Fruit fly (Drosophila melanogaster): ENCODE results near the gene CG5641.

Gene CG5641

dm6 chr3R:12450713-12451259, 21.7 kb upstream of the CG5641 start:
- TF ChIP-seq OdsH (GFP tag; optimal IDR thresholded peaks at IDR 0.05) (no peak), Smox (GFP tag; optimal IDR thresholded peaks at IDR 0.05) (no peak), Eip93F (GFP tag; optimal IDR thresholded peaks at IDR 0.05) (peak; percentile 47), vri (GFP tag; optimal IDR thresholded peaks at IDR 0.05) (peak; percentile 81), cyc (GFP tag; optimal IDR thresholded peaks at IDR 0.05) (no peak), Eip78C (GFP tag) (peak; percentile 37), CG6854 (GFP tag; optimal IDR thresholded peaks at IDR 0.05) (no peak)

DNA sequence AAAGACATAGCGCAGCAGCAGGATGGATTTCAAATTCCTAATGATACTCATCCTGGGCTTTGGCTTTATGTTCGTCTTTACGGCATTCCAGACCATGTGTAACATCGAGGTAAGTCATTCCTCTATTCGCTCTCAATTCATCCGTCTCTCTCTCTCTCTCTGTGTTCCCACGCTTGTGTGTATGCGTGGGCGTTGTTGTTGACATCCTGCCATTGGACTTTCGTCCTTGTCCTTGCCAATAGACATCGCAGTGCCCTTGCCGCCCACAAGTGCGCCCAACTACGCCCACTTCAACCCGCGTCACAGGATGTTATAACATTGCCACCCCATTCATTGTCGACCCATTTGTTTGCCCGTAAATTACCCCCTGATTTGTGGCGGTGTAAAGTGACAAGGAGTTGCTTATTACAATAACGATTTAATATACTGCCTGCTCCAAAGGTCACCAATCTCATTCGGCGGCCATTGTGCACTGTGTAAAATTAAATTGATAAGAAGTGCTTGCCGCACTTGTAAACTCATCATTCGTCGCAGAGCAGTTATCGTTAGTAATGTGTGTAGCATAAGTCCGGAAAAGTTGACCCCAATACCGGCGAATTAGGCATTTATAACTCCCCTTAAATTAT, 20.6 kb upstream of the CG5641 start:
- TF ChIP-seq net (GFP tag; optimal IDR thresholded peaks at IDR 0.05) (peak; percentile 8), CG6854 (GFP tag; optimal IDR thresholded peaks at IDR 0.05) (peak; percentile 2), fd85E (GFP tag; optimal IDR thresholded peaks at IDR 0.05) (no peak), CG3919 (GFP tag; optimal IDR thresholded peaks at IDR 0.05) (peak; percentile 21), CG10669 (GFP tag; optimal IDR thresholded peaks at IDR 0.05) (peak; percentile 20), fd59A (GFP tag; optimal IDR thresholded peaks at IDR 0.05) (no peak), CG9139 (GFP tag; optimal IDR thresholded peaks at IDR 0.05) (peak; percentile 6), dac (GFP tag; optimal IDR thresholded peaks at IDR 0.05) (no peak), spab (GFP tag; optimal IDR thresholded peaks at IDR 0.05) (peak; percentile 1), CG6792 (GFP tag; optimal IDR thresholded peaks at IDR 0.05) (no peak), svp (GFP tag) (peak; percentile 94), ss (GFP tag; optimal IDR thresholded peaks at IDR 0.05) (peak in 1 of 2 experiments; percentile 44), acj6 (GFP tag; optimal IDR thresholded peaks at IDR 0.05) (no peak), Sox14 (GFP tag; optimal IDR thresholded peaks at IDR 0.05) (peak; percentile 21), Eip78C (GFP tag) (peak; percentile 52)

dm6 chr3R:12448889-12449314, 19.8 kb upstream of the CG5641 start, which contains the start of gene CG18549:
TSS of gene CG18549 (plus strand) at chr3R:12449296.
- TF ChIP-seq lz (GFP tag; optimal IDR thresholded peaks at IDR 0.05) (peak; percentile 100), dsx (GFP tag; optimal IDR thresholded peaks at IDR 0.05; ENCODE audit: poor library complexity, severe bottlenecking) (peak; percentile 100), Smox (GFP tag; optimal IDR thresholded peaks at IDR 0.05) (peak; percentile 100), net (GFP tag; optimal IDR thresholded peaks at IDR 0.05) (peak; percentile 100), CG8319 (GFP tag; optimal IDR thresholded peaks at IDR 0.05) (peak; percentile 99), Hr4 (GFP tag; optimal IDR thresholded peaks at IDR 0.05) (peak; percentile 100), Sox15 (GFP tag; optimal IDR thresholded peaks at IDR 0.05) (peak; percentile 99), Blimp-1 (GFP tag; optimal IDR thresholded peaks at IDR 0.05) (peak; percentile 99), Met (GFP tag; optimal IDR thresholded peaks at IDR 0.05) (peak; percentile 100), cyc (GFP tag; optimal IDR thresholded peaks at IDR 0.05) (peak; percentile 100), ss (GFP tag; optimal IDR thresholded peaks at IDR 0.05) (peak; percentile 100), CG3919 (GFP tag; optimal IDR thresholded peaks at IDR 0.05) (peak; percentile 100), Hr38 (GFP tag; optimal IDR thresholded peaks at IDR 0.05) (peak; percentile 97), esn (GFP tag; optimal IDR thresholded peaks at IDR 0.05) (peak; percentile 100), CG11902 (GFP tag; optimal IDR thresholded peaks at IDR 0.05) (peak; percentile 99), Eip75B (GFP tag; optimal IDR thresholded peaks at IDR 0.05) (peak; percentile 100), CG6808 (GFP tag; optimal IDR thresholded peaks at IDR 0.05) (peak; percentile 99), CG32006 (GFP tag; optimal IDR thresholded peaks at IDR 0.05) (peak; percentile 100), CG3032 (tag; optimal IDR thresholded peaks at IDR 0.05) (peak; percentile 100), CG11294 (GFP tag; IDR thresholded peaks at IDR 0.05) (peak; percentile 100), CG31627 (GFP tag; optimal IDR thresholded peaks at IDR 0.05) (peak; percentile 100), Ets21C (GFP tag; optimal IDR thresholded peaks at IDR 0.05) (peak; percentile 99), Gug (GFP tag; IDR thresholded peaks at IDR 0.05) (peak; percentile 100), CG6163 (GFP tag; IDR thresholded peaks at IDR 0.05) (peak; percentile 100), fkh (GFP tag; optimal IDR thresholded peaks at IDR 0.05) (peak; percentile 94), Eip78C (GFP tag) (peak; percentile 100), CG6792 (GFP tag; optimal IDR thresholded peaks at IDR 0.05) (peak; percentile 100), acj6 (GFP tag; optimal IDR thresholded peaks at IDR 0.05) (peak; percentile 100), CG7368 (GFP tag; optimal IDR thresholded peaks at IDR 0.05) (peak; percentile 100), CG4318 (GFP tag; optimal IDR thresholded peaks at IDR 0.05) (peak; percentile 100), CG10669 (GFP tag; optimal IDR thresholded peaks at IDR 0.05) (peak; percentile 100), fd59A (GFP tag; optimal IDR thresholded peaks at IDR 0.05) (peak; percentile 100), Hr39 (GFP tag; optimal IDR thresholded peaks at IDR 0.05) (peak; percentile 100), eg (GFP tag; IDR thresholded peaks at IDR 0.05) (peak; percentile 100), Sox14 (GFP tag; optimal IDR thresholded peaks at IDR 0.05) (peak; percentile 100), fd85E (GFP tag; optimal IDR thresholded peaks at IDR 0.05) (peak; percentile 98)
